Worm (Caenorhabditis elegans) whole organism, dauer: ENCODE measurements around the gene pax-3.

Source experiments
- unc-62 ChIP-seq: sonication (generic microtip); optimal IDR thresholded peaks from 2 replicates; lab custom pipeline; 2017; ENCODE audit warnings: missing biosample characterization, missing genetic modification reagents, missing genetic modification characterization

The pax-3 gene

DNA sequence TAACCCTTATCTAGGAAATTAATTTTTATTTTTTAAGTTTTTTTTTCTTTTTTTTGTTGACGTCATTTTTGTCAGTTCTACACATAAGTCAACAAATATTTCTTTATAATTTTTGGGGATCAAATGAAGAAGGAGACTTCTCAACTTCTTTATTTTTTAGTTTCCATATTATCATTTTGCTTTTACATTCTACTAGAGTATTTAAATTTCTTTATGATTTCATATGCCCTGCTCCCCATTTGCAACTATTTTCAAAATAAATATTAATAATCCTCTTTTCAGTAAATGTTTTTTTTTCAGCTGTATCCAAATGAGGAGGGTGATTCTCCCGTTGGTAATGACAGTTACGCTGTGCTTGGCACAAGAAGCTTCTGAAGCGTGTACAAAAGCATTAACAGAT lies 9.0 kb upstream of the pax-3 start, which contains the start of gene phg-1:
phg-1 (plus strand) TSS at position 301 of the 400 bp plus-strand sequence.
- no peak for TF ChIP-seq unc-62 (GFP tag; lab: Kevin White, UChicago)

DNA sequence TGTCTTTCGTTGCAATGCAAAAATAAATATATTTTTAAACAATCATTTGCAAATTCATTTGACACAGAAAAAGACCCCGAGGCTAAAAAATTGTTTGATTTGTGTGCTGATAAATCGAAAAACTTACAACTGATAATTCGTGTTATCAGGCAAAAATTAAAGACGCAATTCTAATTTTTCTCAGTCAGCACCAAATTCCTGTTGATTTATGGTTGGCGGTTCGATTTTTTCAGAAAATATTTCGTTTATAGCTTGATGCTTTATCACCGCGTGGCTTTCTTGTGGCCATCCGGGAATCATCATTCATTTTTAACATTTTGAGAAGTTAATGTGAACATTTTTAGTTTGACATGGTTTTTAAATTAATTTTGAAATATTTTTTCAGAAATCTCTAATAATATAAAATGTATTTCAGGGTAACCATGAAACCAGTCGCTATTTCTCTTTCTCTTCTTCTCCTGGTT lies 7.2 kb upstream of the pax-3 start, which contains the start of gene asah-2:
asah-2 (plus strand) TSS at position 414 of the 464 bp plus-strand sequence.
- TF ChIP-seq unc-62 (GFP tag; lab: Kevin White, UChicago), result no peak

DNA sequence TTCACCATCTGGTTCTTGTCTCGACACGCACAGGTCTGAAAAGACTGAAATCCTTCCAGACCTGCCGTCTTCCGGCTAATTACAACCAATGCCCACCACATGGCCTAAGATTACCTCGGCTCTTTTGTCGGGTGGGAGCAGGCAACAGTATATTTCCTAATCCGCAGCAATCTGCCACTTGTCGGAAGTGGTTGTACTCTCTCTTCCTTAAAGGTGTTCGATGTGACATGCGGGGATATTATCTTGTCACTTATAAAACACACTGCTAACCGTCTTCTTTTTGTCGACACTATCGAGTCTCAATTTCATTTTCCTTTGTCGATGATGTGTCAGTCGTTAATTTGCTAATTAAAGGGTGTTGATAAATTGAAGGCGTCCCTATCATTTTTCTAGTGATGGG lies 2.3 kb upstream of the pax-3 start, which contains the start of gene F27E5.3:
F27E5.3 (minus strand) TSS at position 101 of the 400 bp plus-strand sequence.
- no peak for TF ChIP-seq unc-62 (GFP tag; lab: Kevin White, UChicago)

DNA sequence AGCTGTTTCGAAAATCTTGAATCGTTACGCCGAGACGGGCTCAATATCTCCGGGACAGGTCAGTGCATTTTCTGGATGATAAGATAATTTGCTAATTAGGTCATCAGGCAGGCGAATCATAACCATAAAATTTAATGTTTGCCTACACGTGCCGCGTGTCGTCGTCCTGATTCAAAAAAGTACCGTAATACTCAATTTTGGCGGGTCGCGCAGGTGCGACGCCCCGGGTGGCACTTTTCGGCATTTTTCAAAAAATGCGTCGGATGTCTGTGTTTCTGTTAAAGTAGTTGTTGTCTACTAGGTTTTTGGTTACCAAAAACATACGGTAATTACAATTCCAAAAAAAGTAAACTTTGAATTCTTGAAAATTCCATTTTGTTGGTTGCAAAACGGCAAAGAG lies 1.1 kb downstream of the pax-3 start:
- TF ChIP-seq unc-62 (GFP tag; lab: Kevin White, UChicago), result no peak

DNA sequence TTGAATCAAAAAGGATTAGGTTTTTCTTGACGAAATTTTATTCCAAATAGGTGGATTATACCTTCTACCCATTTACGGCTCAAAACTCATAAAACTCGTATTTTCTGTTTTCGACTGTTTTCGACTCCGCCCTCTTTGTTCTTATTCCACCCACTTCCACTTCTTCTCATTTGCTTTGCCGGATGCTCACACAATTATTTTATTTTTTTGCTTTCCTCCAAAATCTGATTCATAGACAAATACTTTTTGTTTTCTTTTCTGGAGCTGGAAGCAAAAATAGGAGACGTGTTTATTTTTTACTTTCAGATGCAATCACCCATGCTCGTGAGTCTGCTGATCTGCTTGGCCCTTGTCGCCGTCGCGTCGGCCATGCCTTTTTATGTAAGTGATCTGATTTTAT lies 8.7 kb downstream of the pax-3 start, which contains the start of gene nlp-63:
nlp-63 (plus strand) TSS at position 301 of the 400 bp plus-strand sequence.
- TF ChIP-seq unc-62 (GFP tag; lab: Kevin White, UChicago), result no peak

DNA sequence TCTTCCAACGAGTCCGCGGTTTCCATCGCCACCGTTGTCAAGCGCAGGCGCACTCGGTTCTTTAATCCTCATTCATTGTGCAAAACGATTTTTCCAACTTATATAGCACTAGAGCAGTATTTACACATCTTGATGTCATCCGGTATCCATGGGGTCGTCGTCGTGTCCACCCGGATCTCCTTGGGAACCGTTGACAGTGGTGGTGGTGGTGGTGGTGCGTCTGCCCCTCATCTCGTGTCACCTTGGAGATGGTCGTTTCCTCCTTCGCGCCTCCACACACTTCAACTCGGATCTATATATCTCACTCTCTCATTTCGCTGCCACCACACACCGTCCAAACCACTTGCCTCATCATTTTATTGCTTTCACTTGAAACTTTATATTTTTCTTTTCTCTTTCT lies 16.4 kb downstream of the pax-3 start:
- TF ChIP-seq unc-62 (GFP tag; lab: Kevin White, UChicago), result no peak

DNA sequence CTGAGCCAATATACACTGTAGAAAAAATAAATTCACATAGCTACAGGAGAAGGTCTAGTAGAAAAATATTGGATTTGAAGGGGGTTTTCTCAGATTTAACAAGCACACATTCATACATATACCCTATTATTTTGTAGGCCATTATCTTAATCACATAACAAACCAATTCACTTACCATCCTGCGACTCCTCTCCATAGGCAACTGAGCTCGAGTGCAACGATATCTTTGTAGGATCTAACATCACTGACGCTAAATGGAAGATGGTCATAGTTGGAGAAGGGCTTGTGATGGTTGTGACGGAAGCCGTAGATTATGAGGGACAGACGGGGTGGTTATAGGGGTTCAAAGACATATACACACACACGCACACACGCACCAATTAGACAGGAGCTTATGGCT lies 17.8 kb downstream of the pax-3 start:
- TF ChIP-seq unc-62 (GFP tag; lab: Kevin White, UChicago), result no peak

DNA sequence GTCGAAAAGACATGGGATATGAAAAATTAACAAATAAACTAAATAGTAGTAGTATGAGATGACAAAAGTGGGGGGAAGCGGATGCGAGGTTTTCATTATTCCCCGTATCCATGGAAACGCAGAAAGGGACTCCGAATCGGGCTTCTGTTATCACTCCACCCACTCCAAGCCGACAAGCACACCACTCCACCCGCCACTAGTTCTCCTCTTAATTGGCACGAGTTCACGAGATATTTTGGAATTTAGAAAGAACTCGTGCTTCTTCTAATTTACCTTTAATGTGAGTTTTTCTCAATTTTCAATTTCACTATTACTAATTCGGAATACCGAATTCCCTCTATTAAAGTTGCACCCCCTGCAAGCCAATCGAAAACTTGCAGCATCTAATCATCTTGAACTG lies 20.0 kb downstream of the pax-3 start:
- TF ChIP-seq unc-62 (GFP tag; lab: Kevin White, UChicago), result no peak

DNA sequence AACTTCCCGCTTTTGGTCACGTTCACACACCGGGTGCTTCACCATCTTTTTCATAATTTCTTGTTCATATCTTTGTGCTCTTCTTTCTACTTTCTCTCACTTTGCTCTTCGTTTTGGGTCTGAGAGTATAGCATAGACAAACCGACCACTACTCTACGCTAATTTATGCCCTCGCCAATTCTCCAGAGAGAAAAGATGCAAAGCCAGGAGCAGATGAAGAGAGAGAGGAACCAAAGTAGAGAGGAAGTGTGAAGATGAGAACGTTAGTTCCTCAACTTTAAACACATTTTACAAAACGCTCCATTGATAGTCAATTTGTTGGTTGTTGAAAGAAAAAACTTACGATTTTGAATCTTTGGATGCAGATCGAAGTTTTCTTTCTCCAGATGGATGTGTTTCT lies 21.4 kb downstream of the pax-3 start:
- TF ChIP-seq unc-62 (GFP tag; lab: Kevin White, UChicago), result no peak

DNA sequence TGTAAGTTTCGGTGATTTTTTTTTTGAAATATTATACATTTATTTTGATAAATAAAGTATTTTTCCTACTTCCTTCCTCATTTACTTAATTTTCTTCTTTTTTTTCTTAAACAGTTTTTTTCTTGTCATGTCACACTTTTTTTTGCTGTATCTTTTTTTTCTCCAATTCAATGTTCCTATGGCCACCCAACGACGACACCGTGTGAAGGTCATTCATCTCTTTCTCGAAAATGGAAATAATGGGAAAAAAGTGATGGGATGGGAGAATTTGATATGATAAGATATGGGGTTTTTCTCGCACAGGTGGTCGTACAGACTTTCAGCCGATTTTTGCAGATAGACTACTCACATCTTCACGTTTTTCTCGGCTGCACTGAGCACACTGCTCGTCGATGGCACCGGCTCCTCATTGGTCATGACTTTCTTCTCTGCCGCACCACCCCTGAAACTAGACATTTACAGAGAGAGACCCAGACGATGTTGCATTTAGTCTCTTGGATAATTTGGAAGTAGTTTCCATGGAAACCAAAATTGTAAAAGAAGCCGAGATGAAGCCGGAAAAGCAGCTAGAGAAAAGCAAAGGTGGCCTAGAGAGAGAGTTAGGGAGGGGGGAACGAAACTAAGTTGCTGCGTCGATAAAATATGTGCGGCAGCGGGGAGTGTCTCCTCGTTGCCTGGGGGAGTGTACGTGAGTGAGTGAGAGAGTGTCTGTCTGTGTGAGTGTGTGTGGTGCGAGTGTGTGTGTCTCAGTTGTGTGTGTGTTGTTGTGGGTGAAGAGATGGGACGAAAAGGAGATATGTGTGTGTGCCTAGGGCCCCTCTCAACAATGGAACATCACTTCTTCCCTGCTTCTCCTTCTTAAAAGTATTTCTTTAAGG lies 22.8 kb downstream of the pax-3 start, which contains the start of gene daf-19:
daf-19 (minus strand) TSS at position 442 of the 878 bp plus-strand sequence.
- no peak for TF ChIP-seq unc-62 (GFP tag; lab: Kevin White, UChicago)

DNA sequence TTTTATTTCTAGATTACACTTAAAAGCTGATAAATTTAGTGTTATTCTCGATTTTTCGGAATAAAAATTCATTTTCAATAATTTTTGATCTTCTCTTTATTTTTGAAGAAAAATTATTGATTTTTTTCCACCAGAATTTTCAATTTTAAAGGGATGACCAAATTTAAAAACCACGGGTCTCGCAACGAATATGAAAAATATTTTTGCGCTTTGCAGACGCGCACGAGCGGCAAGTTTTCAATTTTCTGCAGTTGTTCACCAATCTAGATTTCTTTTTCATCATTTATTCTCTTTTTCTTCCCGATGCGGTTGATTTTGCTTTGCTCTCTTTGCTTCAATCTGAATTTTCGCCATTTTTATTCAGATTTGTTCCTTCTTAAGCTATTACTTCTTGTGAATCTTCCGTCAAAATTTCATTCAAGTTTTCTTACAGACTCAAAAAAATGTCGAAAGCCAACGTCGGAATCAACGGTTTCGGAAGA lies 24.5 kb downstream of the pax-3 start, which contains the start of gene gpd-4:
gpd-4 (plus strand) TSS at position 432 of the 482 bp plus-strand sequence.
- no peak for TF ChIP-seq unc-62 (GFP tag; lab: Kevin White, UChicago)

DNA sequence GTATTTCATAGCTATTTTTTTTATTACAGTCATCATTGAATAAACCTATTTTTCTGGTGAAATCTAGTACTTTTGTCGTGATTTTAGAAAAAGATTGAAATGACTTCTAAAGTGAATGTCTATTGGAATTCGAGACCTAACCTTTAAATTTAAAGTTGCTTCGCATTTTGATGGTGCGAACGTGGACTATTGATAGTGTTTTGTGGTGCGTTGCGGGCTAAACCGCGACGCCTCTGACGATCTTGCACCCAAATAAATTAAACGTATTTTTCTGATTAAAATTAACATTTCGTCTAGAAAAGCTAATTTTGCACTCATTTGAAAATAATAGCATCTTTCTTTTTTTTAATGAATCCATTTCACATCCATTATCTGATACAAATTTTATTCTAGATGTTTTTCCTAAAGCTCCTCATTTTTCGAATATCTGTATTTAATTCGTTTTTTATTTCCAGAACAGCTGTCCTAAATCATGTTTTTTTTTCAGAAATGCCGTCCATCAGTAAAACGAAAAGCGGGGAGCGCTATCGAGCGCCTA lies 26.1 kb downstream of the pax-3 start, which contains the start of gene wbp-11:
wbp-11 (plus strand) TSS at position 488 of the 538 bp plus-strand sequence.
- TF ChIP-seq unc-62 (GFP tag; lab: Kevin White, UChicago), result no peak

DNA sequence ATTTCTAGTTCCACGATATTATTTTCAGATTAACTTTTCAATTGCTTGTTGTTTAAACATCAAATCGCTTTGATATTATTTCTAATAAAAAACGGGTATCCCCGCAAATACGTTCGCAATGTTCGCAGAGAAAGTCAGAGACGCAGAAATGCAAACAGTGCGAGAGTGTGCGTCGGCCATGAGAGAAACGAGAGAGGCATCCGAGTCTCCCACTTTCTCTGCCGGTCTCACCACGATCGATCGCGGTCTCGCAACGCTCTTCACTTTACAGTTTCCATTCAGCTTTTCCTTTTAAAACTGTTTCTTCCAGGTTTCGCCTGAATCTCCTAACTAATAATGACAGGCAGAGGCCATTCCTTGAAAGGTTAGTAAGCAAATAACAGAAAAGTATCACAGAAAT lies 28.0 kb downstream of the pax-3 start, which contains the start of gene F33H1.4:
F33H1.4 (plus strand) TSS at position 311 of the 400 bp plus-strand sequence.
- no peak for TF ChIP-seq unc-62 (GFP tag; lab: Kevin White, UChicago)

DNA sequence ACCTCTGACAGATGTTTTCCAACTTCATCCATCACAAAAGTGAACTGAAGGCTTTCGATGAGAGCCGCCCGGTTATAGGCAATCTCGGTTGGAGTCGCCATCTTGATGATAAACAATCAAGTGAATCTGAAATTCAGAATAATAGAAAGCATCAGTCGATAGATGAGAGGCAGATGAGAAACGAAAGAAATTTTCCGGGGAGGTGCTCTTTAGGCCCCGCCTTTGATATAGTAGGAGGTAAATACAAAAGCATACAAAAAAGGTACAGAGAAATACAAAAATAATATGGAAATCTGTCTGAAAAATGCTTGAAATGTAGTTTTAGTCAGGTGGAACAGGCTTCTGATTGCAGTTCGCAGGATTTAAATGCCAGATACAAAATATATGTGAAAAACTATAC lies 36.3 kb downstream of the pax-3 start, which contains the start of gene srd-1:
srd-1 (minus strand) TSS at position 101 of the 400 bp plus-strand sequence.
- no peak for TF ChIP-seq unc-62 (GFP tag; lab: Kevin White, UChicago)

DNA sequence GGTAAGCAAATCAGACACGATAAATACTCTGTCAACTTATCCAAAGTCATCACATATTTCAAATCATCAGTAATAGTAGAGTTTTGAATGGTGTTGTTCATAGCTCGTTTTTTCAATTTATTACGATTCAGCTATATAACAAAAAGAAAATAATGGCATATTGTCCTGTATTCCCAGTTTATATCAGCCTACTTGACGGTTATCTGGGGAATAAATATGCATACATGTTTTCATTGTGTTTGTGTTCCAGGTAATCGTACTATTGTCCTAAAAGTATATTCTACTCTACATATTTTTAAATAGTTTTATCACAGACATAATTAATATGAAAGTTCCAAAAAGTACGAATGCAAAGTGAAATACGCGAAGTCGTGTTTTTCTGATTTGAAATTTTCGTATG lies 41.4 kb downstream of the pax-3 start, which contains the start of gene srd-2:
srd-2 (minus strand) TSS at position 101 of the 400 bp plus-strand sequence.
- TF ChIP-seq unc-62 (GFP tag; lab: Kevin White, UChicago), result no peak

DNA sequence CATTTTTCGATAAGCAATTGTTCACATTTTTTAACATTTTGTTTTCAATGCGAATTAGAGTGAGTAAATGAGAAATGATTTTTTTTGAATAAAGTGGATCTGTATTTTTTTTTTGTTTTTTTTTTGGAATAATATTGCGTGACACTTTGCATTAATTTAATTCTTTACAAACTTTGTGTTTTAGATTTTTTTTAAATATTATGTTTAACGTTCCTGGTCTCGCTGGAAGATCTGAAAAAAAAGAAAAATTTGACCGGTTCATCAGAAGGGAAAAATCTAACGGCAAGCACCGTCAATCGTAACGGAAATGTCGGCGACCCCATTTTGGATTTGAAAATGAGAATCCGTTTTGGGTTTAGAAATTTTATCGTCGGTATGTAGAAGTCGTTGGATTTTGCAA lies 43.0 kb downstream of the pax-3 start, which contains the start of gene cdc-25.4:
cdc-25.4 (minus strand) TSS at position 101 of the 400 bp plus-strand sequence.
- no peak for TF ChIP-seq unc-62 (GFP tag; lab: Kevin White, UChicago)
